Worm (Caenorhabditis elegans) whole organism, late embryonic: ENCODE data around the gene T16A1.2.

Source experiments
- ama-1 ChIP-seq: fragments of 150-350 bp; optimal IDR thresholded peaks from 2 replicates; lab custom pipeline; 2014
- ceh-31 ChIP-seq: sonication (generic microtip); optimal IDR thresholded peaks from 2 replicates; lab custom pipeline; 2016; ENCODE audit warnings: missing genetic modification characterization, missing compliant biosample characterization
- ztf-16 ChIP-seq: sonication (generic microtip); optimal IDR thresholded peaks from 2 replicates; lab custom pipeline; 2017; ENCODE audit warnings: missing genetic modification characterization, missing compliant biosample characterization

ce11 chrII:2083726-2084179 lies 11.6 kb upstream of the T16A1.2 start, which contains the start of the genes T16A1.5 and fbxc-49:
- TF ChIP-seq ztf-16 (tag; lab: Kevin White, UChicago) (no peak), ama-1 (lab: Kevin White, UChicago) (no peak), ceh-31 (no peak)
